Worm (Caenorhabditis elegans) whole organism, early embryonic: Measurements from ENCODE around the gene ddb-1.
"Not testable (repeated sequence)": the region's sequence is repeated elsewhere in the genome, so short reads cannot be mapped to it uniquely, and the experiment has no call there.

ENCODE experiments used
- B0310.2 ChIP-seq: sonication (generic microtip); optimal IDR thresholded peaks from 2 replicates; lab custom pipeline; 2016; ENCODE audit warnings: mild to moderate bottlenecking, missing genetic modification characterization, missing compliant biosample characterization
- F13C5.2 ChIP-seq: sonication (generic microtip); optimal IDR thresholded peaks from 2 replicates; lab custom pipeline; 2017; ENCODE audit warnings: mild to moderate bottlenecking, missing genetic modification characterization, inconsistent platforms, missing compliant biosample characterization
- ama-1 ChIP-seq: fragments of 150-350 bp; optimal IDR thresholded peaks from 2 replicates; lab custom pipeline; 2014
- ceh-13 ChIP-seq: fragments of 200-800 bp; sonication (Bioruptor generic); optimal IDR thresholded peaks from 2 replicates; lab custom pipeline; 2018; ENCODE audit warnings: mild to moderate bottlenecking, missing genetic modification characterization, missing compliant biosample characterization
- ceh-36 ChIP-seq: sonication (generic microtip); optimal IDR thresholded peaks from 2 replicates; lab custom pipeline; 2016; ENCODE audit warnings: missing genetic modification characterization, inconsistent platforms, missing compliant biosample characterization
- ets-7 ChIP-seq: sonication (generic microtip); optimal IDR thresholded peaks from 2 replicates; lab custom pipeline; 2016; ENCODE audit warnings: missing genotype, missing genetic modification characterization, missing compliant biosample characterization
- flt-1 ChIP-seq: fragments of 200-800 bp; sonication (Bioruptor generic); IDR thresholded peaks from 2 replicates; pipeline ENCODE4 v1.3.6; 2022; ENCODE audit warnings: missing genetic modification characterization, missing compliant biosample characterization
- hmbx-1 ChIP-seq: sonication (generic microtip); optimal IDR thresholded peaks from 2 replicates; lab custom pipeline; 2016; ENCODE audit warnings: mild to moderate bottlenecking, missing genetic modification characterization, missing compliant biosample characterization
- hmg-4 ChIP-seq: fragments of 200-800 bp; sonication (Bioruptor generic); optimal IDR thresholded peaks from 2 replicates; lab custom pipeline; 2018; ENCODE audit warnings: mild to moderate bottlenecking, missing genetic modification characterization, missing compliant biosample characterization
- pes-1 ChIP-seq: fragments of 200-800 bp; sonication (Bioruptor generic); IDR thresholded peaks from 2 replicates; pipeline ENCODE4 v1.3.6; 2022; ENCODE audit warnings: missing genetic modification reagents, missing genetic modification characterization, missing compliant biosample characterization
- scrt-1 ChIP-seq: fragments of 200-800 bp; sonication (Bioruptor generic); IDR thresholded peaks from 2 replicates; pipeline ENCODE4 v1.3.6; 2022; ENCODE audit warnings: missing genetic modification characterization, missing compliant biosample characterization
- tbx-37 ChIP-seq: fragments of 200-800 bp; sonication (Bioruptor generic); conservative IDR thresholded peaks from 2 replicates; pipeline ENCODE4 v1.3.6; 2022; ENCODE audit warnings: missing genetic modification reagents, missing genetic modification characterization, missing compliant biosample characterization
- tra-4 ChIP-seq: sonication (generic microtip); optimal IDR thresholded peaks from 2 replicates; lab custom pipeline; 2017; ENCODE audit warnings: missing genetic modification characterization, missing compliant biosample characterization

- TF ChIP-seq scrt-1 (GFP tag; lab: Robert Waterston, UW); ceh-13 (GFP tag; lab: Kevin White, UChicago); pes-1 (GFP tag; lab: Robert Waterston, UW); ama-1; tbx-37 (GFP tag; lab: Robert Waterston, UW); F13C5.2 (tag; lab: Kevin White, UChicago); ceh-36; hmbx-1 (tag; lab: Kevin White, UChicago); ets-7 (tag; lab: Kevin White, UChicago); B0310.2 (tag; lab: Kevin White, UChicago); hmg-4 (GFP tag; lab: Kevin White, UChicago); tra-4 (tag; lab: Kevin White, UChicago): not testable (repeated sequence)
- peak; percentile 56; the same call in 1 of the 2 replicates for TF ChIP-seq flt-1
Observed at ce11 chrIV:12170396-12170795, 49.4 kb upstream of the ddb-1 start.
